Worm (Caenorhabditis elegans): ENCODE measurements around the gene ttll-12.

ttll-12 gene

ce11 chrII:9313335-9313734, 25.5 kb upstream of the ttll-12 start (continued):
- TF ChIP-seq bed-1 (GFP tag; IDR thresholded peaks at IDR 0.05) (no peak), mxl-1 (tag; optimal IDR thresholded peaks at IDR 0.05) (no peak), repo-1 (tag; optimal IDR thresholded peaks at IDR 0.05) (no peak), zim-3 (tag; optimal IDR thresholded peaks at IDR 0.05) (no peak)

DNA sequence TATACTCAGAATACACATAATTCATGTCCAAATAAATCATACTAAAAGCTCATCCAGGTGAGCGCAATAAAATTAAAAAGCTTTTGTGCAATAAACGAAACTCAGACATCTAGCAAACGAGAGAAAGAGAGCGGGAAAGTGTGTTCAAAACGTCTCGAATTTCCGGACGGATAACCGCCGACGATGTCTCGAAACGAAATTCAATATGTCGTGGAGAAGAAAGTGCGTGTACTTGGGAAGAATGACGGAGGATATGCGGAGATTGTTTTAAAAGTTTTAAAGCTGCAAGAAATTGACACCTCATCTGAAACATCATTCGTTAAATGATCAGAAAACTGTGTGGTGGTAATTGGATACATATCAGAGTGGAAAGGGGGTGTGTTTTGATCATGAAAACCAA, 24.1 kb upstream of the ttll-12 start:
- no peak for TF ChIP-seq atf-7 (tag; optimal IDR thresholded peaks at IDR 0.05)
- no peak for TF ChIP-seq ztf-18 (tag; optimal IDR thresholded peaks at IDR 0.05)
- no peak for TF ChIP-seq Y53G8AR.9 (GFP tag; conservative IDR thresholded peaks at IDR 0.05)
- TF ChIP-seq lin-40 (tag; optimal IDR thresholded peaks at IDR 0.05) = no peak
- no peak for TF ChIP-seq ceh-91 (GFP tag; IDR thresholded peaks at IDR 0.05)
- no peak for TF ChIP-seq nfya-2 (GFP tag; IDR thresholded peaks at IDR 0.05)
- TF ChIP-seq tlf-1 (GFP tag; optimal IDR thresholded peaks at IDR 0.05) = no peak
- TF ChIP-seq snpc-3.4 (tag; optimal IDR thresholded peaks at IDR 0.05) = no peak
- no peak for TF ChIP-seq mxl-1 (tag; optimal IDR thresholded peaks at IDR 0.05)
- TF ChIP-seq rcor-1 (GFP tag; IDR thresholded peaks at IDR 0.05) = no peak
- no peak for TF ChIP-seq cebp-1 (GFP tag; IDR thresholded peaks at IDR 0.05)
- no peak for TF ChIP-seq cebp-1 (tag; optimal IDR thresholded peaks at IDR 0.05)
- TF ChIP-seq madf-10 (tag; optimal IDR thresholded peaks at IDR 0.05) = no peak
- TF ChIP-seq Y56A3A.18 (GFP tag; IDR thresholded peaks at IDR 0.05) = no peak
- no peak for TF ChIP-seq egl-44 (GFP tag; IDR thresholded peaks at IDR 0.05)
- no peak for TF ChIP-seq bed-2 (GFP tag; IDR thresholded peaks at IDR 0.05)
- no peak for TF ChIP-seq F23B12.7 (tag; optimal IDR thresholded peaks at IDR 0.05; ENCODE audit: insufficient read depth)
- TF ChIP-seq snpc-4 (GFP tag; optimal IDR thresholded peaks at IDR 0.05) = no peak
- TF ChIP-seq snpc-4 (tag; optimal IDR thresholded peaks at IDR 0.05) = no peak
- TF ChIP-seq F33H1.4 (GFP tag; IDR thresholded peaks at IDR 0.05) = no peak

ce11 chrII:9315692-9316091, 23.1 kb upstream of the ttll-12 start:
- TF ChIP-seq bed-2 (GFP tag; IDR thresholded peaks at IDR 0.05) = no peak
- no peak for TF ChIP-seq unc-130 (GFP tag; optimal IDR thresholded peaks at IDR 0.05)
- no peak for TF ChIP-seq ama-1 (optimal IDR thresholded peaks at IDR 0.05)
- no peak for TF ChIP-seq ama-1 (GFP tag; optimal IDR thresholded peaks at IDR 0.05)
- no peak for TF ChIP-seq K11D2.4 (GFP tag; IDR thresholded peaks at IDR 0.05)
- TF ChIP-seq F33H1.4 (GFP tag; IDR thresholded peaks at IDR 0.05) = no peak
- TF ChIP-seq hmg-1.2 (GFP tag; IDR thresholded peaks at IDR 0.05) = peak; percentile 21; the same call in 1 of the 2 replicates

DNA sequence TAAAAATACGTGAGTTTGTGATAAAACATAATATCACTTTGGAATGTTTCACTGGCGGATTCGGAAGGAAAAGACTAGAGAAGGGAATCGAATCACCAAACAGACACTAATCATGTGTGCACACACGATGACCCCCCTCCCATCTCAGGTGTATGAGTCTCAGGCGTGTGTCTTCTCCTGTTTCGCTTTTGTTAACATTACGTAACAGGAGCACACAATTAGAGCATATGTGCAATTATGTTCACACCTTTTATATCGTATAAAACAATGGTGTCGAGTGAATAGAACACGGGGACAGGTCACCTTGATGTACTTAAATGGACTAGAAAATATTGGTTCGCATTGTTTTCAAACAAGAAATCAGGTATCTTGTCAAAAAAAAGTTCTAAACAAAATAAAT, 22.0 kb upstream of the ttll-12 start:
- no peak for TF ChIP-seq madf-8 (GFP tag; conservative IDR thresholded peaks at IDR 0.05)
- TF ChIP-seq nhr-179 (tag; optimal IDR thresholded peaks at IDR 0.05) = no peak
- TF ChIP-seq nfya-2 (GFP tag; IDR thresholded peaks at IDR 0.05) = no peak
- no peak for TF ChIP-seq F39B2.1 (GFP tag; IDR thresholded peaks at IDR 0.05)
- no peak for TF ChIP-seq die-1 (tag; optimal IDR thresholded peaks at IDR 0.05)
- TF ChIP-seq attf-5 (GFP tag; optimal IDR thresholded peaks at IDR 0.05) = no peak
- no peak for TF ChIP-seq mcd-1 (GFP tag; IDR thresholded peaks at IDR 0.05)
- TF ChIP-seq bed-1 (GFP tag; IDR thresholded peaks at IDR 0.05) = no peak
- TF ChIP-seq aptf-2 (GFP tag; conservative IDR thresholded peaks at IDR 0.05) = no peak
- TF ChIP-seq B0019.2 (GFP tag; conservative IDR thresholded peaks at IDR 0.05) = no peak
- TF ChIP-seq nhr-90 (tag; optimal IDR thresholded peaks at IDR 0.05) = no peak
- no peak for TF ChIP-seq tlf-1 (GFP tag; optimal IDR thresholded peaks at IDR 0.05)
- TF ChIP-seq efl-1 (GFP tag; optimal IDR thresholded peaks at IDR 0.05) = no peak
- no peak for TF ChIP-seq hrde-1 (tag; optimal IDR thresholded peaks at IDR 0.05; ENCODE audit: borderline replicate concordance)
- no peak for TF ChIP-seq egrh-3 (GFP tag; IDR thresholded peaks at IDR 0.05)
- no peak for TF ChIP-seq hlh-26 (GFP tag; conservative IDR thresholded peaks at IDR 0.05)
- no peak for TF ChIP-seq madf-6 (GFP tag; IDR thresholded peaks at IDR 0.05)
- no peak for TF ChIP-seq nhr-80 (tag; optimal IDR thresholded peaks at IDR 0.05)
- no peak for TF ChIP-seq ztf-26 (tag; optimal IDR thresholded peaks at IDR 0.05)
